Fruit fly (Drosophila melanogaster): Measurements from ENCODE around the gene Grik.

DNA sequence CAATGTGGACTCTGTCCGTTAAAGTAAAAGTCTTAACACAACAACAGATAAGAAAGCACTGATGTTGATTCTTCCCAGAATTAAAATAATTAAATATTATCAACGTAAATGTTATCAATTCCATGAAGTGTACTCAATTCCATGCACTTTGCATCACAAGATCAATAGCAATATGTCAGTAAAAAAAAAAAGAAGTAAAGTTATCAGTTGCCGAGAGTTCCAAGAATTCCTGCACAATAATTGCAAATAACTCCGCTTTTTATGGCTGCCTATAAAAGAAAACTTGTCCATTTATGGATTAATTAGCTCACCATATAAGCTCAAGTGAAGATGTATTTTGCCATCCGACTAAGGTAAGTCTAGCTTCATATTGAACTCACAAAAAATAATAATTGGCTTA is 24.3 kb upstream of the Grik start, which contains the start of gene TotZ:
- no peak for TF ChIP-seq bab1 (GFP tag; optimal IDR thresholded peaks at IDR 0.05)
- TF ChIP-seq kay (GFP tag; ENCODE audit: borderline replicate concordance): no peak
- TF ChIP-seq CG5204 (GFP tag; optimal IDR thresholded peaks at IDR 0.05): no peak
- TF ChIP-seq toe (GFP tag; optimal IDR thresholded peaks at IDR 0.05): no peak
- TF ChIP-seq Clk (GFP tag; optimal IDR thresholded peaks at IDR 0.05): no peak
- no peak for TF ChIP-seq ovo (GFP tag; optimal IDR thresholded peaks at IDR 0.05)
- TF ChIP-seq pad (GFP tag; optimal IDR thresholded peaks at IDR 0.05): no peak
- no peak for TF ChIP-seq CG12768 (GFP tag; optimal IDR thresholded peaks at IDR 0.05)
- no peak for TF ChIP-seq CG33017 (tag; optimal IDR thresholded peaks at IDR 0.05)
- TF ChIP-seq cnc (optimal IDR thresholded peaks at IDR 0.05): no peak
- TF ChIP-seq cic (GFP tag; optimal IDR thresholded peaks at IDR 0.05): no peak
- no peak for TF ChIP-seq Hr96 (GFP tag; optimal IDR thresholded peaks at IDR 0.05)
- TF ChIP-seq Mnt (GFP tag; optimal IDR thresholded peaks at IDR 0.05): no peak
